Fruit fly (Drosophila melanogaster) whole organism, embryonic: Measurements from ENCODE around the gene CG7139.

Experiments used
- Adf1 ChIP-seq: fragments of 200-800 bp; sonication (Bioruptor generic); IDR thresholded peaks from 2 replicates; pipeline ENCODE4 v1.3.6; 2022; ENCODE audit warnings: missing biosample characterization, missing genetic modification characterization
- B-H2 ChIP-seq: fragments of 200-800 bp; sonication (Bioruptor generic); optimal IDR thresholded peaks from 2 replicates; lab custom pipeline; 2018; ENCODE audit warnings: missing biosample characterization, mild to moderate bottlenecking, missing genetic modification characterization
- CG10267 ChIP-seq: fragments of 200-800 bp; sonication (Bioruptor generic); optimal IDR thresholded peaks from 2 replicates; lab custom pipeline; 2018; ENCODE audit warnings: missing biosample characterization, mild to moderate bottlenecking, missing genetic modification characterization, moderate library complexity
- CG10979 ChIP-seq: fragments of 200-800 bp; sonication (Bioruptor generic); optimal IDR thresholded peaks from 2 replicates; lab custom pipeline; 2018; ENCODE audit warnings: missing biosample characterization, mild to moderate bottlenecking, missing genetic modification characterization, moderate library complexity
- CG12769 ChIP-seq: fragments of 200-800 bp; sonication (Bioruptor generic); optimal IDR thresholded peaks from 2 replicates; lab custom pipeline; 2019; ENCODE audit warnings: missing biosample characterization, mild to moderate bottlenecking, missing genetic modification characterization, moderate library complexity
- CG13424 ChIP-seq: fragments of 200-800 bp; sonication (Bioruptor generic); optimal IDR thresholded peaks from 2 replicates; lab custom pipeline; 2019; ENCODE audit warnings: missing biosample characterization, mild to moderate bottlenecking, missing genetic modification characterization, moderate library complexity
- CG14710 ChIP-seq: fragments of 200-800 bp; sonication (Bioruptor generic); optimal IDR thresholded peaks from 3 replicates; lab custom pipeline; 2019; ENCODE audit warnings: missing biosample characterization, mild to moderate bottlenecking, missing genetic modification characterization, moderate library complexity
- CG14965 ChIP-seq: fragments of 200-800 bp; sonication (Bioruptor generic); optimal IDR thresholded peaks from 2 replicates; lab custom pipeline; 2016; ENCODE audit warnings: missing biosample characterization, missing genetic modification characterization, borderline replicate concordance
- CG15514 ChIP-seq: fragments of 200-800 bp; sonication (Bioruptor generic); optimal IDR thresholded peaks from 3 replicates; lab custom pipeline; 2017; ENCODE audit warnings: missing biosample characterization, missing genetic modification characterization, mild to moderate bottlenecking, moderate library complexity, missing genetic modification reagents
- CG17361 ChIP-seq: fragments of 200-800 bp; sonication (Bioruptor generic); IDR thresholded peaks from 3 replicates; pipeline ENCODE4 v1.3.6; 2022; ENCODE audit warnings: missing biosample characterization, missing genetic modification characterization
- CG17802 ChIP-seq: fragments of 200-800 bp; sonication (Bioruptor generic); optimal IDR thresholded peaks from 2 replicates; lab custom pipeline; 2018; ENCODE audit warnings: missing biosample characterization, mild to moderate bottlenecking, missing genetic modification characterization, moderate library complexity
- CG2116 ChIP-seq: fragments of 200-800 bp; sonication (Bioruptor generic); optimal IDR thresholded peaks from 3 replicates; lab custom pipeline; 2018; ENCODE audit warnings: missing biosample characterization, mild to moderate bottlenecking, missing genetic modification characterization
- CG2199 ChIP-seq: fragments of 200-800 bp; sonication (Bioruptor generic); IDR thresholded peaks from 3 replicates; pipeline ENCODE4 v1.3.6; 2022; ENCODE audit warnings: missing biosample characterization, missing genetic modification characterization
- CG30020 ChIP-seq: fragments of 200-800 bp; optimal IDR thresholded peaks from 2 replicates; lab custom pipeline; 2019; ENCODE audit warnings: missing biosample characterization, mild to moderate bottlenecking, missing genetic modification characterization, moderate library complexity
- CG34224 ChIP-seq: fragments of 200-800 bp; sonication (Bioruptor generic); IDR thresholded peaks from 3 replicates; pipeline ENCODE4 v1.3.6; 2022; ENCODE audit warnings: missing biosample characterization, missing genetic modification characterization; ENCODE audit not compliant: partially characterized antibody
- CG42726 ChIP-seq: fragments of 200-800 bp; sonication (Bioruptor generic); IDR thresholded peaks from 2 replicates; pipeline ENCODE4 v1.3.6; 2022; ENCODE audit warnings: missing biosample characterization, missing genetic modification characterization; ENCODE audit not compliant: partially characterized antibody
- CG4617 ChIP-seq: fragments of 200-800 bp; sonication (Bioruptor generic); optimal IDR thresholded peaks from 3 replicates; lab custom pipeline; 2016; ENCODE audit warnings: missing biosample characterization, missing genetic modification characterization, borderline replicate concordance
- CG8089 ChIP-seq: fragments of 200-800 bp; sonication (Bioruptor generic); optimal IDR thresholded peaks from 3 replicates; lab custom pipeline; 2016; ENCODE audit warnings: missing biosample characterization, missing genetic modification characterization
- CG8944 ChIP-seq: fragments of 200-800 bp; sonication (Bioruptor generic); optimal IDR thresholded peaks from 3 replicates; lab custom pipeline; 2016; ENCODE audit warnings: missing biosample characterization, missing genetic modification characterization
- CG9797 ChIP-seq: fragments of 200-800 bp; sonication (Bioruptor generic); optimal IDR thresholded peaks from 3 replicates; lab custom pipeline; 2018; ENCODE audit warnings: missing biosample characterization, mild to moderate bottlenecking, missing genetic modification characterization
- CG9932 ChIP-seq: fragments of 200-800 bp; sonication (Bioruptor generic); IDR thresholded peaks from 2 replicates; pipeline ENCODE4 v1.3.6; 2022; ENCODE audit warnings: missing biosample characterization, missing genetic modification characterization
- Deaf1 ChIP-seq: fragments of 200-800 bp; optimal IDR thresholded peaks from 3 replicates; lab custom pipeline; 2019; ENCODE audit warnings: missing biosample characterization, mild to moderate bottlenecking, missing genetic modification characterization, moderate library complexity
- Dp ChIP-seq: fragments of 200-800 bp; sonication (Bioruptor generic); optimal IDR thresholded peaks from 2 replicates; lab custom pipeline; 2018; ENCODE audit warnings: missing biosample characterization, mild to moderate bottlenecking, missing genetic modification characterization, moderate library complexity
- Dref ChIP-seq: fragments of 200-800 bp; sonication (Bioruptor generic); IDR thresholded peaks from 2 replicates; pipeline ENCODE4 v1.3.6; 2022; ENCODE audit warnings: missing biosample characterization, missing genetic modification characterization
- Eip74EF ChIP-seq, 2 experiments: fragments of 200-800 bp in 1 of 2; fragments of >200 bp in 1 of 2; sonication (Bioruptor generic) in 1 of 2; optimal IDR thresholded peaks; 2 replicates each; lab custom pipeline; 2017 to 2019; ENCODE audit warnings: missing biosample characterization in 2 of 2, missing genetic modification characterization in 2 of 2, mild to moderate bottlenecking in 1 of 2, moderate library complexity in 1 of 2
- Elba2 ChIP-seq: fragments of 200-800 bp; sonication (Bioruptor generic); optimal IDR thresholded peaks from 3 replicates; lab custom pipeline; 2016; ENCODE audit warnings: missing biosample characterization, missing genetic modification characterization
- Ets97D ChIP-seq: fragments of 200-800 bp; sonication (Bioruptor generic); optimal IDR thresholded peaks from 3 replicates; lab custom pipeline; 2016; ENCODE audit warnings: missing biosample characterization, missing genetic modification characterization
- Gug ChIP-seq: fragments of 200-800 bp; sonication (Bioruptor generic); IDR thresholded peaks from 4 replicates; pipeline ENCODE4 v1.3.6; 2022; ENCODE audit warnings: missing biosample characterization, missing genetic modification characterization
- Hand ChIP-seq: fragments of 200-800 bp; sonication (Bioruptor generic); optimal IDR thresholded peaks from 2 replicates; lab custom pipeline; 2017; ENCODE audit warnings: mild to moderate bottlenecking, missing biosample characterization, missing genetic modification reagents, missing genetic modification characterization
- Hmr ChIP-seq: fragments of 200-800 bp; sonication (Bioruptor generic); optimal IDR thresholded peaks from 3 replicates; lab custom pipeline; 2017; ENCODE audit warnings: mild to moderate bottlenecking, missing biosample characterization, missing genetic modification reagents, missing genetic modification characterization
- Scr ChIP-seq: fragments of 200-800 bp; sonication (Bioruptor generic); IDR thresholded peaks from 2 replicates; pipeline ENCODE4 v1.3.6; 2022; ENCODE audit warnings: missing biosample characterization, missing genetic modification characterization; ENCODE audit not compliant: partially characterized antibody
- bowl ChIP-seq: fragments of 200-800 bp; sonication (Bioruptor generic); IDR thresholded peaks from 2 replicates; pipeline ENCODE4 v1.3.6; 2022; ENCODE audit warnings: missing biosample characterization, missing genetic modification characterization
- cg ChIP-seq: fragments of 200-800 bp; sonication (Bioruptor generic); optimal IDR thresholded peaks from 3 replicates; lab custom pipeline; 2019; ENCODE audit warnings: missing biosample characterization, mild to moderate bottlenecking, missing genetic modification characterization, moderate library complexity
- grau ChIP-seq: fragments of 200-800 bp; optimal IDR thresholded peaks from 3 replicates; lab custom pipeline; 2019; ENCODE audit warnings: missing biosample characterization, mild to moderate bottlenecking, missing genetic modification characterization, moderate library complexity
- hbn ChIP-seq: fragments of 200-800 bp; sonication (Bioruptor generic); IDR thresholded peaks from 2 replicates; pipeline ENCODE4 v1.3.6; 2022; ENCODE audit warnings: missing biosample characterization, missing genetic modification characterization; ENCODE audit not compliant: partially characterized antibody
- ind ChIP-seq: fragments of 200-800 bp; sonication (Bioruptor generic); optimal IDR thresholded peaks from 3 replicates; lab custom pipeline; 2016; ENCODE audit warnings: missing biosample characterization, missing genetic modification characterization
- kah ChIP-seq: fragments of 200-800 bp; sonication (Bioruptor generic); optimal IDR thresholded peaks from 2 replicates; lab custom pipeline; 2018; ENCODE audit warnings: missing biosample characterization, mild to moderate bottlenecking, missing genetic modification characterization
- kni ChIP-seq: fragments of 200-800 bp; sonication (Bioruptor generic); optimal IDR thresholded peaks from 3 replicates; lab custom pipeline; 2017; ENCODE audit warnings: mild to moderate bottlenecking, missing biosample characterization, missing genetic modification reagents, missing genetic modification characterization
- lilli ChIP-seq: fragments of 200-800 bp; sonication (Bioruptor generic); optimal IDR thresholded peaks from 3 replicates; lab custom pipeline; 2016; ENCODE audit warnings: missing biosample characterization, missing genetic modification characterization
- nerfin-2 ChIP-seq: fragments of 200-800 bp; sonication (Bioruptor generic); IDR thresholded peaks from 2 replicates; pipeline ENCODE4 v1.3.6; 2022; ENCODE audit warnings: missing biosample characterization, missing genetic modification characterization; ENCODE audit not compliant: partially characterized antibody
- pzg ChIP-seq: fragments of 200-800 bp; sonication (Bioruptor generic); optimal IDR thresholded peaks from 3 replicates; lab custom pipeline; 2018; ENCODE audit warnings: missing biosample characterization, mild to moderate bottlenecking, missing genetic modification characterization, moderate library complexity
- sisA ChIP-seq: fragments of 200-800 bp; sonication (Bioruptor generic); IDR thresholded peaks from 2 replicates; pipeline ENCODE4 v1.3.6; 2022; ENCODE audit warnings: missing biosample characterization, missing genetic modification characterization
- sug ChIP-seq: fragments of 200-800 bp; optimal IDR thresholded peaks from 2 replicates; lab custom pipeline; 2019; ENCODE audit warnings: missing biosample characterization, mild to moderate bottlenecking, missing genetic modification characterization, moderate library complexity
- unc-4 ChIP-seq: fragments of 200-800 bp; sonication (Bioruptor generic); IDR thresholded peaks from 2 replicates; pipeline ENCODE4 v1.3.6; 2022; ENCODE audit warnings: missing biosample characterization, missing genetic modification characterization; ENCODE audit not compliant: partially characterized antibody
- unpg ChIP-seq: fragments of 200-800 bp; sonication (Bioruptor generic); optimal IDR thresholded peaks from 3 replicates; lab custom pipeline; 2018; ENCODE audit warnings: missing biosample characterization, mild to moderate bottlenecking, missing genetic modification characterization, moderate library complexity
- vvl ChIP-seq: fragments of 200-800 bp; sonication (Bioruptor generic); IDR thresholded peaks from 2 replicates; pipeline ENCODE4 v1.3.6; 2022; ENCODE audit warnings: missing biosample characterization, missing genetic modification characterization
- wdn ChIP-seq: fragments of 200-800 bp; sonication (Bioruptor generic); IDR thresholded peaks from 2 replicates; pipeline ENCODE4 v1.3.6; 2022; ENCODE audit warnings: missing biosample characterization, missing genetic modification characterization
- wek ChIP-seq: fragments of 200-800 bp; sonication (Bioruptor generic); optimal IDR thresholded peaks from 3 replicates; lab custom pipeline; 2018; ENCODE audit warnings: missing biosample characterization, mild to moderate bottlenecking, missing genetic modification characterization, moderate library complexity

The CG7139 gene

DNA sequence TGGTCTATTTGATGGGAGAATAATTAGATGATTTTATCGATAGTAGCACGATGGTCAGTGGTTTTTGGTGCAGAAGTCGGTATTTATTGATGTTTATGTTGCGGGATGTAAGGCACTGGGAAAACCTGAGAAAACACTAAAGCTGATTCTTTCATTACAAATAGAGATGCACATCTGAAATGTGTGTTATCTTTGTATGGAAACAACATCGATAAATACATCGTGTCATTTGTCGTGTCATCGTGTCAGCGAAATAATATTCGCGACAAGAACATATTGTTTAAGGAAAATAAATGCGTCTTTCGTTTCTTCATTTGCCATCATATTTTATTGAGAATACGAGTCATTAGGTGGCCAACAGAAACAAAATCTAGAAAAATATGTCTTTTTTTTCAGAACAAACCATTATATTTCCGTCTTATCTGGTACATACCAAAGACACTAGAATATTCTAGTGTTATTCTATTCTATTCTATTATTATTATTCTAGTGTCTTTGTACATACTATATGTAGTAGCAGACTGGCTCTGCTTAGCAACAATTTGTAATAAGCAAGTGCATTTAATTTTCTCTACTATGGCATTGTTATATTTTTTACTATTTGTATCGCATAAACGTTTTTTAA is 2.8 kb upstream of the CG7139 start, which contains the start of gene CG7133 (continued):
- TF ChIP-seq Deaf1 (tag; lab: Kevin White, UChicago) (no peak), Hmr (peak; percentile 7), CG8089 (GFP tag; lab: Kevin White, UChicago) (no peak), B-H2 (GFP tag; lab: Kevin White, UChicago) (no peak), CG9932 (GFP tag; lab: Robert Waterston, UW) (peak; percentile 57), cg (GFP tag; lab: Kevin White, UChicago) (no peak), nerfin-2 (GFP tag; lab: Robert Waterston, UW) (peak; percentile 50), vvl (no peak), wek (no peak), ind (GFP tag; lab: Kevin White, UChicago) (no peak), grau (tag; lab: Kevin White, UChicago) (peak; percentile 8), Eip74EF (GFP tag; optimal IDR thresholded peaks at IDR 0.05; lab: Kevin White, UChicago) (no peak), Gug (peak; percentile 19; the same call in 1 of the 4 replicates), CG9797 (GFP tag; lab: Kevin White, UChicago) (peak; percentile 48), unc-4 (GFP tag; lab: Robert Waterston, UW) (peak; percentile 84), pzg (GFP tag; lab: Kevin White, UChicago) (peak; percentile 56), unpg (no peak), sisA (GFP tag; lab: Robert Waterston, UW) (no peak), CG34224 (peak; percentile 84), kah (peak; percentile 4), Dp (GFP tag; lab: Kevin White, UChicago) (peak; percentile 20), wdn (GFP tag; lab: Robert Waterston, UW) (no peak), hbn (GFP tag; lab: Robert Waterston, UW) (peak; percentile 85), CG14710 (tag; lab: Kevin White, UChicago) (peak; percentile 42), sug (tag; lab: Kevin White, UChicago) (peak; percentile 4), Adf1 (no peak), Ets97D (GFP tag; lab: Kevin White, UChicago) (peak; percentile 77), Hand (no peak), CG15514 (GFP tag; lab: Kevin White, UChicago) (peak; percentile 34), CG2116 (peak; percentile 43), CG10267 (peak; percentile 23), CG10979 (tag; lab: Kevin White, UChicago) (no peak), lilli (GFP tag; lab: Kevin White, UChicago) (peak; percentile 22), CG30020 (tag; lab: Kevin White, UChicago) (peak; percentile 66), CG17361 (no peak), Scr (peak; percentile 92), CG8944 (GFP tag; lab: Kevin White, UChicago) (no peak), CG2199 (GFP tag; lab: Robert Waterston, UW) (0 out of 3 replicates have a peak, but pooled peaks have one; percentile 47), Elba2 (peak; percentile 89), kni (no peak), Dref (GFP tag; lab: Robert Waterston, UW) (peak; percentile 70), CG17802 (tag; lab: Kevin White, UChicago) (peak; percentile 3), bowl (GFP tag; lab: Robert Waterston, UW) (no peak), CG13424 (tag; lab: Kevin White, UChicago) (no peak), CG12769 (tag; lab: Kevin White, UChicago) (no peak), CG4617 (GFP tag; lab: Kevin White, UChicago) (peak; percentile 24), CG42726 (peak; percentile 82; the same call in 1 of the 2 replicates), CG14965 (GFP tag; lab: Kevin White, UChicago) (no peak)
